Fruit fly (Drosophila melanogaster) whole organism, adult: ENCODE data around the gene CG14839.

Source experiments
- CG11617 ChIP-seq: fragments of 200-800 bp; sonication (Bioruptor generic); optimal IDR thresholded peaks from 2 replicates; lab custom pipeline; 2017; ENCODE audit warnings: mild to moderate bottlenecking, missing biosample characterization, missing genetic modification reagents, missing genetic modification characterization
- CG12768 ChIP-seq: fragments of 200-800 bp; sonication (Bioruptor generic); optimal IDR thresholded peaks from 2 replicates; lab custom pipeline; 2017; ENCODE audit warnings: missing biosample characterization, missing genetic modification characterization, mild to moderate bottlenecking, moderate library complexity, missing genetic modification reagents
- CG14711 ChIP-seq: fragments of 200-800 bp; sonication (Bioruptor generic); optimal IDR thresholded peaks from 2 replicates; lab custom pipeline; 2018; ENCODE audit warnings: missing biosample characterization, mild to moderate bottlenecking, missing genetic modification characterization, moderate library complexity
- CG1620 ChIP-seq: fragments of 200-800 bp; sonication (Bioruptor generic); optimal IDR thresholded peaks from 2 replicates; lab custom pipeline; 2016; ENCODE audit warnings: missing biosample characterization, missing genetic modification characterization
- CG33017 ChIP-seq: fragments of 200-800 bp; sonication (Bioruptor generic); optimal IDR thresholded peaks from 2 replicates; lab custom pipeline; 2018; ENCODE audit warnings: missing biosample characterization, mild to moderate bottlenecking, missing genetic modification characterization, moderate library complexity
- CG5204 ChIP-seq: fragments of 200-800 bp; sonication (Bioruptor generic); optimal IDR thresholded peaks from 2 replicates; lab custom pipeline; 2016; ENCODE audit warnings: missing biosample characterization, missing genetic modification characterization
- CG7045 ChIP-seq: fragments of 200-800 bp; sonication (Bioruptor generic); optimal IDR thresholded peaks from 2 replicates; lab custom pipeline; 2017; ENCODE audit warnings: missing biosample characterization, mild to moderate bottlenecking, missing genetic modification characterization
- CG7101 ChIP-seq: fragments of 200-800 bp; sonication (Bioruptor generic); optimal IDR thresholded peaks from 2 replicates; lab custom pipeline; 2018; ENCODE audit warnings: missing biosample characterization, mild to moderate bottlenecking, missing genetic modification characterization, moderate library complexity
- Clk ChIP-seq: fragments of 200-800 bp; sonication (Bioruptor generic); optimal IDR thresholded peaks from 2 replicates; lab custom pipeline; 2017; ENCODE audit warnings: missing biosample characterization, missing genetic modification characterization
- Crg-1 ChIP-seq: fragments of 200-800 bp; sonication (Bioruptor generic); optimal IDR thresholded peaks from 2 replicates; lab custom pipeline; 2016; ENCODE audit warnings: missing biosample characterization, missing genetic modification characterization
- Hr96 ChIP-seq: fragments of 200-800 bp; sonication (Bioruptor generic); optimal IDR thresholded peaks from 2 replicates; lab custom pipeline; 2016; ENCODE audit warnings: missing biosample characterization, missing genetic modification characterization
- Mnt ChIP-seq: fragments of 200-800 bp; sonication (Bioruptor generic); optimal IDR thresholded peaks from 2 replicates; lab custom pipeline; 2016; ENCODE audit warnings: missing biosample characterization, mild to moderate bottlenecking, missing genetic modification characterization
- bab1 ChIP-seq: fragments of 200-800 bp; sonication (Bioruptor generic); optimal IDR thresholded peaks from 3 replicates; lab custom pipeline; 2019; ENCODE audit warnings: missing biosample characterization, mild to moderate bottlenecking, missing genetic modification characterization, moderate library complexity
- cic ChIP-seq: fragments of 200-800 bp; sonication (Bioruptor generic); optimal IDR thresholded peaks from 2 replicates; lab custom pipeline; 2017; ENCODE audit warnings: missing biosample characterization, mild to moderate bottlenecking, missing genetic modification characterization, moderate library complexity
- cnc ChIP-seq, 2 experiments: fragments of >200 bp; optimal IDR thresholded peaks; 2 replicates each; lab custom pipeline; 2017
- kay ChIP-seq: fragments of 200-800 bp; sonication (Bioruptor generic); peaks from one replicate; lab custom pipeline; 2016; ENCODE audit warnings: missing biosample characterization, missing genetic modification characterization, borderline replicate concordance
- ovo ChIP-seq: fragments of 200-800 bp; sonication (Bioruptor generic); optimal IDR thresholded peaks from 2 replicates; lab custom pipeline; 2016; ENCODE audit warnings: missing biosample characterization, missing genetic modification characterization
- pad ChIP-seq: fragments of 200-800 bp; sonication (Bioruptor generic); optimal IDR thresholded peaks from 3 replicates; lab custom pipeline; 2017; ENCODE audit warnings: missing biosample characterization, missing genetic modification characterization, mild to moderate bottlenecking, moderate library complexity, missing genetic modification reagents
- tj ChIP-seq: fragments of 200-800 bp; sonication (Bioruptor generic); optimal IDR thresholded peaks from 3 replicates; lab custom pipeline; 2017; ENCODE audit warnings: missing biosample characterization, mild to moderate bottlenecking, missing genetic modification characterization, moderate library complexity
- toe ChIP-seq: fragments of 200-800 bp; sonication (Bioruptor generic); optimal IDR thresholded peaks from 2 replicates; lab custom pipeline; 2016; ENCODE audit warnings: missing biosample characterization, missing genetic modification characterization

The CG14839 gene

DNA sequence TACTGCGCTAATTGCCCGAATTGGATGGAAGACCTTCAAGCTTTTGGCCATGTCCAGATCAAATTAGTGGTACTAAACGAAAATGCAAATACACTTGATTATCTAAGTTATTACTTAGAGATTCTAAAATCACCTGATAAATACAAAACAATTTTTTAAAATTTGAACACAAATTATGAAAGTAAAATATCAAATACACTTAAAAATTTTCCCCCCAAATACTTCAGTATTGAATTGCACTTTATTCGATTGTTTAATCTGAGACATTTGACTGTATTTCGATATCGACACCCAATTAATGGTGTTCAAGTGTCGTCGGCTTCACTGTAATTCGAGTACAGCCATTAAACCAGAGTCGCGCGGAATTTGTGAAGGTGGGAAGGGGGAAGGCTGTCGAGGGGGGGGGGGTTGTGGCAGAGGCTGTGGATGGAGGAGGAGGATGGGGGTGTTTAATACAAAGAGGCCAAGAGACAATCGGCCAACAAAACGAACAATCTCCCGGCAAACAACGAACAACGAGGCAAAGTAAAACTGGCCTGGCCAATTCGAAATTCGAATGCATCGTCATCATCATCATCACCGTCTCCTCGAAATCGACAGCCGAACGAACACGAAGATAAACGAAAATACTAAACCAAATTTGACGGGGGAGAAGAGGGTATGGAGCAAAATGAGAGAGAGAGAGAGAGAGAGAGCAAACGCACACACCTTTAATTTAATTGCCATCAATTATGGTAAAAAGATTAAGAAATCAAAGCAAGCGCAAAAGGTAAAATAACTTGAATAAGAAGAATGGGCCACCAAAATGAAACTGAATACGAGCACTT lies 20.2 kb downstream of the CG14839 start:
- no peak for TF ChIP-seq tj
- peak; percentile 80 for TF ChIP-seq kay (GFP tag; lab: Kevin White, UChicago)

DNA sequence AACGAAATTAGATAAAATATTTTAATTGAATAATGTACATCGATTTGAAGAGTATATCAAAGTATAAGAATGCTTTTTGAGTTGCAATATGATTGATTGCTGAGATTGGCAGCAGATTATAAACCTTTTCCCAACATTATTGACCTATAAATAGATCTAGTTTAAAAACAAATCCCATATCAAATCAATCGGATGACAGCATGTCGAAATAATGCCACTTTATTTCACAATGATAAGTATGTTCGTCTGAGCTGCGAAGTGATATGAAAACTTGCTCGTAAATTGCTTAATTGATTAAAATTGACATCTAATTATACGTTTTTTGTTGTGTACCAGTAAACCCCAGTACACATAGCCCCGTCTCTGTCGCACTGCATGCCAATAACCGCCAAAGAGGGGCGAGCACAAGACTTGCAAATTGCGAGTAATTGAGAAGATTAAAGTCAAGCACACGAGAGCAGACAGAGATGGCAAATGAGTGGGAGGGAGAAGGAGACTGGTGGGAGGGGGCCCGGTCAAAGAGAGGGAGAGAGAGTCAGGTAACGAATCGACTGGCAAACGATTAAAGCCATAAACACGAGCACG lies 20.9 kb downstream of the CG14839 start:
- TF ChIP-seq CG7101 (tag; lab: Kevin White, UChicago) (no peak), cic (GFP tag; lab: Kevin White, UChicago) (peak; percentile 75), ovo (GFP tag; lab: Kevin White, UChicago) (peak; percentile 53), toe (no peak), tj (no peak), kay (GFP tag; lab: Kevin White, UChicago) (peak; percentile 94), CG5204 (GFP tag; lab: Kevin White, UChicago) (no peak), Mnt (GFP tag; lab: Kevin White, UChicago) (no peak), CG1620 (peak; percentile 36), CG33017 (tag; lab: Kevin White, UChicago) (no peak), CG11617 (no peak), bab1 (GFP tag; lab: Kevin White, UChicago) (no peak), pad (GFP tag; lab: Kevin White, UChicago) (peak; percentile 92), CG12768 (GFP tag; lab: Kevin White, UChicago) (no peak), Crg-1 (GFP tag; lab: Kevin White, UChicago) (no peak), CG7045 (GFP tag; lab: Kevin White, UChicago) (no peak), cnc (optimal IDR thresholded peaks at IDR 0.05; lab: Kevin White, UChicago) (no peak), Clk (GFP tag; lab: Kevin White, UChicago) (no peak), Hr96 (GFP tag; lab: Kevin White, UChicago) (no peak), CG14711 (tag; lab: Kevin White, UChicago) (no peak)

DNA sequence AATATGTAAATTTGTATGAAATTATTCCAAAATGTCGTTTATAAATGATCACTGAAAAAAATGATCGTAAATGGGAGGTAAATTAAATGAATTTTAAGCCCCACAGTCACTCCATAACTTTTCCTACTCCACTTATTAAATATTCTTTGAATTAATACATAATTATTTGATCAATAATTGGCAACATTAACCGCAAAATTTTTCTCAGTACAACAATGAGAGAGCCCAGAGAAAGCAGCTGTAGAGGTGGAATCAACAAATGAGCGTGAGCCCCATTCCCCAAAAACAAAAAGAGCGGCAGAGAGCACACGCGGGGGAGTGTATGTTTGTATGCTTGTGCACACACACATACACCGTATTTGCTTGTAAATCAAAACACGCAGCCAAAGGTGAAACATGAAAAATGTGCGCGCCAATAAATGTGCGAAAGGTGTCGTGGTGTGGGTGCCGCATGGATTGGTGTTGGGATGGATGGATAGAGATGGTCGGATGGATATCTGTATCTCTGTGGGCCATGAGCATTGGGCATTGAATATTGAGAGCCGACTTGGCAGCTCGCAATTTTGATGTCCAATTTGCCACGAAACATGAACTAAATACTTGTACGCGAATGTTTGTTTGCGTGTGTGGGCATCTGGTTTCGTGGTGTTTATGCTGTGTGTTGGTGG lies 21.7 kb downstream of the CG14839 start:
- peak; percentile 91 for TF ChIP-seq CG12768 (GFP tag; lab: Kevin White, UChicago)
- TF ChIP-seq Hr96 (GFP tag; lab: Kevin White, UChicago): peak; percentile 60
- peak; percentile 41 for TF ChIP-seq CG1620
- peak; percentile 92 for TF ChIP-seq CG14711 (tag; lab: Kevin White, UChicago)
- peak; percentile 94 for TF ChIP-seq CG7045 (GFP tag; lab: Kevin White, UChicago)
- TF ChIP-seq ovo (GFP tag; lab: Kevin White, UChicago): peak; percentile 32
- peak; percentile 57 for TF ChIP-seq Mnt (GFP tag; lab: Kevin White, UChicago)
- peak; percentile 67 for TF ChIP-seq tj
- TF ChIP-seq pad (GFP tag; lab: Kevin White, UChicago): peak; percentile 72
- peak; percentile 93 for TF ChIP-seq CG5204 (GFP tag; lab: Kevin White, UChicago)
- TF ChIP-seq kay (GFP tag; lab: Kevin White, UChicago): no peak
- peak; percentile 95 for TF ChIP-seq CG33017 (tag; lab: Kevin White, UChicago)
- TF ChIP-seq Crg-1 (GFP tag; lab: Kevin White, UChicago): peak; percentile 66
- TF ChIP-seq bab1 (GFP tag; lab: Kevin White, UChicago): peak; percentile 74
- no peak for TF ChIP-seq cnc (optimal IDR thresholded peaks at IDR 0.05; lab: Kevin White, UChicago)
- TF ChIP-seq cic (GFP tag; lab: Kevin White, UChicago): peak; percentile 71
- peak; percentile 71 for TF ChIP-seq toe
- TF ChIP-seq CG11617: peak; percentile 88
- peak; percentile 89 for TF ChIP-seq Clk (GFP tag; lab: Kevin White, UChicago)
- peak; percentile 95 for TF ChIP-seq CG7101 (tag; lab: Kevin White, UChicago)

DNA sequence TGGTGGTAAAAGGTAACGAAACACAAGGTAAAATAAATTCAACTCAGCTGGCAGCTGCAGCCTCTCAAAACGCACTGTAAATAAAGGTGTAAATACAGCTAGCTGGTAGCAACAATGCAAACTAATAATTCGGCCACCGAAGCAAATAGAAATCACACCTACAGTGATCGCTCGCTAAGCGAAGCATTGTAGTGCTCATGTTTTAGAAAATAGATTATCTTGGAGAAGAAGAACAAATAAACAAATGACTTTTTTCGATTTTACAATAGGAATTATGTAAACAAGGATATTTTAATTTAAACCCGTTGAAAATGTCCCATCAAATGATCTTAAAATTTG lies 22.2 kb downstream of the CG14839 start:
- TF ChIP-seq CG5204 (GFP tag; lab: Kevin White, UChicago) (no peak), cic (GFP tag; lab: Kevin White, UChicago) (no peak), CG7101 (tag; lab: Kevin White, UChicago) (peak; percentile 17), Mnt (GFP tag; lab: Kevin White, UChicago) (no peak), CG33017 (tag; lab: Kevin White, UChicago) (peak; percentile 1), ovo (GFP tag; lab: Kevin White, UChicago) (no peak), Hr96 (GFP tag; lab: Kevin White, UChicago) (peak; percentile 12), CG1620 (no peak), Crg-1 (GFP tag; lab: Kevin White, UChicago) (no peak)

DNA sequence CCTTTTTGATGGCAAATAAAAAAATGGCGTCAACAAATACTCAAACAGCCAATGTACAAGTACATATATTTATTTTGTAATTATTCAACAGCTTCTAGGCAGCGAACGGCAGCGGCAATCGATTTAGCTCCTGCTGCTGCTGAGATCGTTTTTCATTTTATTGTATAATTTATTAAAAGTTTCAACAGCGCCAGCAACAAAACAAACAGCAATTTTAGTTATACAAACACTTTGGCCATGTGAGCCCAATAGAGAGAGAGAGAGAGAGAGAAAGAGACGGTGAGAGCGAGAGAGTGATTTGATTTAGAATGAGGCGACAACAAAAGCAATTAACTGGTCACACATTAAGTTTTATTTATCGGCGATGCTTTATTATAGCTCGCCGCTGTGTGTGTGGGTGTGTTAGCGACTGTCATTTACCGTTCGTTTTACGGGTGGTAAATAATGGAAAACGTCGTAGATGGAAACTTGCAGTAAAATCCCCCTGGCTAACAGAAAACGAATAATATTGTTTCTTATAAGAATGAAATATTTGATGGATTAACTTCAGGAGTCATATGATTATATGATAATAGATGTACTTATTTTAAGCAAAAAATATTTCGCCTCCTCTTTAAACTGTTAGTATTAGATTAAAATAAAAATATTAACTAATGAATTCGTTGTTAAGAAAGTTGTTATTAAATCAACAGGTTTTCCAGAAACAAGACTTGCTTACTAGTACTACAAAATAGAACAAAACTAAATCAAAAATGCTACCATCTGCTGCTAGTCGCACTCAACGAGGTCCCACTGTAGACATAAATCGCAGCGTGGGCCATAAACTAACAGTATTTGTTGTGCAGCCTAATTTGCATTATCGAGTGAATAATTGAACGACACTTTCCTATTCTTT lies 23.1 kb downstream of the CG14839 start:
- peak; percentile 1 for TF ChIP-seq pad (GFP tag; lab: Kevin White, UChicago)
- TF ChIP-seq ovo (GFP tag; lab: Kevin White, UChicago): peak; percentile 96
- TF ChIP-seq bab1 (GFP tag; lab: Kevin White, UChicago): no peak
- no peak for TF ChIP-seq Hr96 (GFP tag; lab: Kevin White, UChicago)
- peak; percentile 5 for TF ChIP-seq CG14711 (tag; lab: Kevin White, UChicago)
- TF ChIP-seq Mnt (GFP tag; lab: Kevin White, UChicago): peak; percentile 37
- peak; percentile 58 for TF ChIP-seq CG5204 (GFP tag; lab: Kevin White, UChicago)
- TF ChIP-seq tj: no peak
- no peak for TF ChIP-seq CG12768 (GFP tag; lab: Kevin White, UChicago)
- peak; percentile 76 for TF ChIP-seq cic (GFP tag; lab: Kevin White, UChicago)
- TF ChIP-seq CG7101 (tag; lab: Kevin White, UChicago): peak; percentile 9
- TF ChIP-seq CG1620: no peak
- peak; percentile 96 for TF ChIP-seq kay (GFP tag; lab: Kevin White, UChicago)
- peak; percentile 39 for TF ChIP-seq CG7045 (GFP tag; lab: Kevin White, UChicago)
